Fruit fly (Drosophila melanogaster) whole organism, embryonic: ENCODE data around the gene Cpr65Ea.

Experiments used
- CG10431 ChIP-seq: fragments of 200-800 bp; sonication (Bioruptor generic); optimal IDR thresholded peaks from 3 replicates; lab custom pipeline; 2018; ENCODE audit warnings: missing biosample characterization, mild to moderate bottlenecking, missing genetic modification characterization
- CG10654 ChIP-seq: fragments of 200-800 bp; sonication (Bioruptor generic); optimal IDR thresholded peaks from 2 replicates; lab custom pipeline; 2016; ENCODE audit warnings: missing biosample characterization, missing genetic modification characterization
- CG13894 ChIP-seq: fragments of 200-800 bp; sonication (Bioruptor generic); optimal IDR thresholded peaks from 3 replicates; lab custom pipeline; 2018; ENCODE audit warnings: missing biosample characterization, mild to moderate bottlenecking, missing genetic modification characterization, moderate library complexity
- CG14050 ChIP-seq: fragments of 200-800 bp; sonication (Bioruptor generic); IDR thresholded peaks from 3 replicates; pipeline ENCODE4 v1.3.6; 2022; ENCODE audit warnings: missing biosample characterization, missing genetic modification characterization
- CG15479 ChIP-seq: fragments of 200-800 bp; sonication (Bioruptor generic); optimal IDR thresholded peaks from 3 replicates; lab custom pipeline; 2019; ENCODE audit warnings: missing biosample characterization, mild to moderate bottlenecking, missing genetic modification characterization, moderate library complexity
- CG16815 ChIP-seq: fragments of 200-800 bp; sonication (Bioruptor generic); optimal IDR thresholded peaks from 3 replicates; lab custom pipeline; 2017; ENCODE audit warnings: missing biosample characterization, mild to moderate bottlenecking, missing genetic modification characterization
- CG2116 ChIP-seq: fragments of 200-800 bp; sonication (Bioruptor generic); optimal IDR thresholded peaks from 3 replicates; lab custom pipeline; 2018; ENCODE audit warnings: missing biosample characterization, mild to moderate bottlenecking, missing genetic modification characterization
- CG2875 ChIP-seq: fragments of 200-800 bp; sonication (Bioruptor generic); optimal IDR thresholded peaks from 2 replicates; lab custom pipeline; 2017; ENCODE audit warnings: missing biosample characterization, mild to moderate bottlenecking, missing genetic modification characterization, missing genetic modification reagents
- CG3065 ChIP-seq: fragments of 200-800 bp; sonication (Bioruptor generic); optimal IDR thresholded peaks from 2 replicates; lab custom pipeline; 2016; ENCODE audit warnings: missing biosample characterization, missing genetic modification characterization
- CG4360 ChIP-seq: fragments of 200-800 bp; sonication (Bioruptor generic); IDR thresholded peaks from 2 replicates; pipeline ENCODE4 v1.3.6; 2022; ENCODE audit warnings: missing biosample characterization, missing genetic modification characterization
- CG4707 ChIP-seq: fragments of 200-800 bp; sonication (Bioruptor generic); optimal IDR thresholded peaks from 2 replicates; lab custom pipeline; 2018; ENCODE audit warnings: missing biosample characterization, mild to moderate bottlenecking, missing genetic modification characterization, moderate library complexity
- CG6254 ChIP-seq: fragments of 200-800 bp; sonication (Bioruptor generic); optimal IDR thresholded peaks from 3 replicates; lab custom pipeline; 2017; ENCODE audit warnings: mild to moderate bottlenecking, missing biosample characterization, missing genetic modification reagents, missing genetic modification characterization
- CG6272 ChIP-seq: fragments of 200-800 bp; sonication (Bioruptor generic); IDR thresholded peaks from 2 replicates; pipeline ENCODE4 v1.3.6; 2022; ENCODE audit warnings: missing biosample characterization, missing genetic modification characterization
- CG6765 ChIP-seq: fragments of 200-800 bp; sonication (Bioruptor generic); optimal IDR thresholded peaks from 3 replicates; lab custom pipeline; 2017; ENCODE audit warnings: missing biosample characterization, mild to moderate bottlenecking, missing genetic modification characterization
- CG6854 ChIP-seq: fragments of 200-800 bp; sonication (Bioruptor generic); optimal IDR thresholded peaks from 3 replicates; lab custom pipeline; 2017; ENCODE audit warnings: missing biosample characterization, mild to moderate bottlenecking, missing genetic modification characterization
- CG8359 ChIP-seq: fragments of 200-800 bp; sonication (Bioruptor generic); optimal IDR thresholded peaks from 2 replicates; lab custom pipeline; 2017; ENCODE audit warnings: missing biosample characterization, mild to moderate bottlenecking, missing genetic modification characterization, borderline replicate concordance
- CG9727 ChIP-seq: fragments of 200-800 bp; sonication (Bioruptor generic); optimal IDR thresholded peaks from 3 replicates; lab custom pipeline; 2017; ENCODE audit warnings: missing biosample characterization, mild to moderate bottlenecking, missing genetic modification characterization
- CTCF ChIP-seq: fragments of 200-800 bp; sonication (Bioruptor generic); optimal IDR thresholded peaks from 2 replicates; lab custom pipeline; 2017; ENCODE audit warnings: missing biosample characterization, mild to moderate bottlenecking, missing genetic modification characterization, moderate library complexity
- Dip2 ChIP-seq: fragments of 200-800 bp; sonication (Bioruptor generic); IDR thresholded peaks from 2 replicates; pipeline ENCODE4 v1.3.6; 2022; ENCODE audit warnings: missing biosample characterization, missing genetic modification characterization
- Fer1 ChIP-seq: fragments of 200-800 bp; sonication (Bioruptor generic); optimal IDR thresholded peaks from 2 replicates; lab custom pipeline; 2017; ENCODE audit warnings: missing biosample characterization, mild to moderate bottlenecking, missing genetic modification characterization
- H2.0 ChIP-seq: fragments of 200-800 bp; sonication (Bioruptor generic); IDR thresholded peaks from 2 replicates; pipeline ENCODE4 v1.3.6; 2022; ENCODE audit warnings: missing biosample characterization, missing genetic modification characterization
- HmgZ ChIP-seq: fragments of 200-800 bp; sonication (Bioruptor generic); optimal IDR thresholded peaks from 2 replicates; lab custom pipeline; 2018; ENCODE audit warnings: missing biosample characterization, mild to moderate bottlenecking, missing genetic modification characterization
- Hmx ChIP-seq: fragments of 200-800 bp; sonication (Bioruptor generic); optimal IDR thresholded peaks from 2 replicates; lab custom pipeline; 2016; ENCODE audit warnings: missing biosample characterization, missing genetic modification characterization
- MTF-1 ChIP-seq: fragments of 200-800 bp; sonication (Bioruptor generic); optimal IDR thresholded peaks from 2 replicates; lab custom pipeline; 2018; ENCODE audit warnings: missing biosample characterization, mild to moderate bottlenecking, missing genetic modification characterization, borderline replicate concordance
- NK7.1 ChIP-seq: fragments of 200-800 bp; sonication (Bioruptor generic); optimal IDR thresholded peaks from 3 replicates; lab custom pipeline; 2016; ENCODE audit warnings: missing biosample characterization, missing genetic modification characterization
- Sin3A ChIP-seq: fragments of >200 bp; optimal IDR thresholded peaks from 2 replicates; lab custom pipeline; 2018
- Sox102F ChIP-seq: fragments of 200-800 bp; sonication (Bioruptor generic); optimal IDR thresholded peaks from 2 replicates; lab custom pipeline; 2018; ENCODE audit warnings: missing biosample characterization, mild to moderate bottlenecking, missing genetic modification characterization, moderate library complexity
- Sry-β ChIP-seq: fragments of 200-800 bp; sonication (Bioruptor generic); optimal IDR thresholded peaks from 2 replicates; lab custom pipeline; 2018; ENCODE audit warnings: missing biosample characterization, mild to moderate bottlenecking, missing genetic modification characterization, moderate library complexity
- abd-A ChIP-seq: fragments of 200-800 bp; sonication (Bioruptor generic); optimal IDR thresholded peaks from 3 replicates; lab custom pipeline; 2019; ENCODE audit warnings: missing biosample characterization, mild to moderate bottlenecking, missing genetic modification characterization, moderate library complexity
- ase ChIP-seq: fragments of 200-800 bp; sonication (Bioruptor generic); IDR thresholded peaks from 3 replicates; pipeline ENCODE4 v1.3.6; 2022; ENCODE audit warnings: missing biosample characterization, missing genetic modification characterization
- ash1 ChIP-seq: fragments of 200-800 bp; sonication (Bioruptor generic); optimal IDR thresholded peaks from 2 replicates; lab custom pipeline; 2018; ENCODE audit warnings: missing biosample characterization, mild to moderate bottlenecking, missing genetic modification characterization
- bab2 ChIP-seq: fragments of 200-800 bp; sonication (Bioruptor generic); optimal IDR thresholded peaks from 2 replicates; lab custom pipeline; 2016; ENCODE audit warnings: missing biosample characterization, missing genetic modification characterization
- cas ChIP-seq: fragments of 200-800 bp; sonication (Bioruptor generic); IDR thresholded peaks from 2 replicates; pipeline ENCODE4 v1.3.6; 2022; ENCODE audit warnings: missing biosample characterization, missing genetic modification characterization
- ci ChIP-seq: fragments of 200-800 bp; sonication (Bioruptor generic); IDR thresholded peaks from 3 replicates; pipeline ENCODE4 v1.3.6; 2022; ENCODE audit warnings: missing biosample characterization, missing genetic modification characterization
- crol ChIP-seq: fragments of 200-800 bp; sonication (Bioruptor generic); IDR thresholded peaks from 2 replicates; pipeline ENCODE4 v1.3.6; 2022; ENCODE audit warnings: missing biosample characterization, missing genetic modification characterization
- da ChIP-seq: fragments of 200-800 bp; sonication (Bioruptor generic); optimal IDR thresholded peaks from 2 replicates; lab custom pipeline; 2016; ENCODE audit warnings: missing biosample characterization, missing genetic modification characterization
- gfzf ChIP-seq: fragments of 200-800 bp; sonication (Bioruptor generic); optimal IDR thresholded peaks from 2 replicates; lab custom pipeline; 2016; ENCODE audit warnings: missing biosample characterization, mild to moderate bottlenecking, missing genetic modification characterization, moderate library complexity
- gsb-n ChIP-seq: fragments of 200-800 bp; sonication (Bioruptor generic); optimal IDR thresholded peaks from 3 replicates; lab custom pipeline; 2018; ENCODE audit warnings: missing biosample characterization, mild to moderate bottlenecking, missing genetic modification characterization
- hb ChIP-seq: fragments of 200-800 bp; sonication (Bioruptor generic); IDR thresholded peaks from 3 replicates; pipeline ENCODE4 v1.3.6; 2022; ENCODE audit warnings: missing biosample characterization, missing genetic modification characterization; ENCODE audit not compliant: partially characterized antibody
- hbn ChIP-seq: fragments of 200-800 bp; sonication (Bioruptor generic); IDR thresholded peaks from 2 replicates; pipeline ENCODE4 v1.3.6; 2022; ENCODE audit warnings: missing biosample characterization, missing genetic modification characterization; ENCODE audit not compliant: partially characterized antibody
- nau ChIP-seq: fragments of 200-800 bp; sonication (Bioruptor generic); optimal IDR thresholded peaks from 3 replicates; lab custom pipeline; 2017; ENCODE audit warnings: missing biosample characterization, mild to moderate bottlenecking, missing genetic modification characterization, missing genetic modification reagents
- odd ChIP-seq: fragments of 200-800 bp; sonication (Bioruptor generic); optimal IDR thresholded peaks from 2 replicates; lab custom pipeline; 2017; ENCODE audit warnings: missing biosample characterization, mild to moderate bottlenecking, missing genetic modification characterization
- onecut ChIP-seq: fragments of 200-800 bp; sonication (Bioruptor generic); IDR thresholded peaks from 2 replicates; pipeline ENCODE4 v1.3.6; 2022; ENCODE audit warnings: missing biosample characterization, missing genetic modification characterization
- ranshi ChIP-seq: fragments of 200-800 bp; sonication (Bioruptor generic); IDR thresholded peaks from 2 replicates; pipeline ENCODE4 v1.3.6; 2022; ENCODE audit warnings: missing biosample characterization, missing genetic modification characterization
- sr ChIP-seq: fragments of 200-800 bp; sonication (Bioruptor generic); IDR thresholded peaks from 3 replicates; pipeline ENCODE4 v1.3.6; 2022; ENCODE audit warnings: missing biosample characterization, missing genetic modification characterization
- tup ChIP-seq: fragments of 200-800 bp; sonication (Bioruptor generic); optimal IDR thresholded peaks from 2 replicates; lab custom pipeline; 2016; ENCODE audit warnings: missing biosample characterization, mild to moderate bottlenecking, missing genetic modification characterization, moderate library complexity
- unpg ChIP-seq: fragments of 200-800 bp; sonication (Bioruptor generic); optimal IDR thresholded peaks from 3 replicates; lab custom pipeline; 2018; ENCODE audit warnings: missing biosample characterization, mild to moderate bottlenecking, missing genetic modification characterization, moderate library complexity
- vnd ChIP-seq: fragments of 200-800 bp; sonication (Bioruptor generic); IDR thresholded peaks from 3 replicates; pipeline ENCODE4 v1.3.6; 2022; ENCODE audit warnings: missing biosample characterization, missing genetic modification characterization; ENCODE audit not compliant: partially characterized antibody
- zfh2 ChIP-seq: fragments of 200-800 bp; sonication (Bioruptor generic); optimal IDR thresholded peaks from 2 replicates; lab custom pipeline; 2016; ENCODE audit warnings: missing biosample characterization, missing genetic modification characterization

The Cpr65Ea gene

DNA sequence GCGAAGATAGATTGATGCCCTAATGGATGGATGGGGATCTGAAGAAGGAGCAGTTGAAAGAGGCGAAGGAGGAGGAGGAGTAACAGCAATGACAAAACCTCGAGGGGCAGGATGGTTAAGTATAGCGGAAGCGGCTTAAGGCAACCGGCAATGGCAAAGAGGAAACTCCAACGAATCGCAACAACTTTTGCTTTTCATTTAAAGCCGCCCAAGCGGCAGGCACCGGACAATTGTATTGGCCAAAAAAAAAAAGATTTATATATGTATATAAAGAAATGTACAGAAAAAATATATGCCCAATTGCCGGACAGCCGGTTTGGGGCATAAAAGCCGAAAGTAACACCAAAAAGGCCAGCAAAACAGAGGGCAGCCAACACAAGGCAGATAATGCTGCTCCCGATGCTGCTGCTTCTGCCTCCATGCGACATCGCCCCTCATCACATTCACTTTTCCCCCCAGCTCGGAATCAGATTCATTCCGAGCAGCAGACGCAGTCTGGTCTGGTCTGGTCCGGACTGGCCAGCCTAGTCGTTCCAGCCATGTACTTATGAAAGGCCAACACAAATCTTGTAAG, 5.0 kb upstream of the Cpr65Ea start:
- TF ChIP-seq gsb-n: no peak
- peak; percentile 9 for TF ChIP-seq CG13894 (tag; lab: Kevin White, UChicago)
- TF ChIP-seq CG6854 (GFP tag; lab: Kevin White, UChicago): no peak
- 0 out of 3 replicates have a peak, but pooled peaks have one; percentile 19 for TF ChIP-seq hb (GFP tag; lab: Robert Waterston, UW)
- no peak for TF ChIP-seq bab2 (GFP tag; lab: Kevin White, UChicago)
- peak; percentile 33; the same call in 1 of the 3 replicates for TF ChIP-seq ci (GFP tag; lab: Robert Waterston, UW)
- TF ChIP-seq NK7.1 (GFP tag; lab: Kevin White, UChicago): no peak
- no peak for TF ChIP-seq abd-A (tag; lab: Kevin White, UChicago)
- TF ChIP-seq vnd (GFP tag; lab: Robert Waterston, UW): no peak
- no peak for TF ChIP-seq CG15479 (GFP tag; lab: Kevin White, UChicago)
- TF ChIP-seq Hmx (GFP tag; lab: Kevin White, UChicago): no peak

DNA sequence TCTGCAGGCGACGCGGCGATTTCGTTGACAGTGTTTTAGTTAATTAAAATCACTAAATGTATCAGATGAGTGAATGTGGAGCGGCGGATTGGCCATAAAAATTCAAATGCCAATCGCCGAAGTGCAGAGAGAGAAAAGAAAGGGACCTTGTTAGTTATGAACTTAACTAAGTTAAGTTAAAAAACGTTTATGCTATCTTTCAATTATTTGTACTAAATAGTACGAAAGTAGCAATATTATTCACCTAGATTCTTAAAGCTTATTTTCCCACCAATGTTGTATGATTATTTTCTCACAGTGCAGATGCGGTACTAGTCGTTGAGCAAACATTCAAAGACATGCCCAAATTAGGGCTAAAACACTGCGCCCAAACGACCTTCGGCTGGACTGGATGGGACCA, 4.4 kb upstream of the Cpr65Ea start:
- no peak for TF ChIP-seq CG4707 (GFP tag; lab: Kevin White, UChicago)
- no peak for TF ChIP-seq ash1
- peak; percentile 57; the same call in 2 of the 3 replicates for TF ChIP-seq CG14050 (GFP tag; lab: Robert Waterston, UW)
- TF ChIP-seq HmgZ (tag; lab: Kevin White, UChicago): no peak
- no peak for TF ChIP-seq CG2116
- no peak for TF ChIP-seq CG6765 (GFP tag; lab: Kevin White, UChicago)
- no peak for TF ChIP-seq crol (GFP tag; lab: Robert Waterston, UW)
- TF ChIP-seq gfzf (GFP tag; lab: Kevin White, UChicago): no peak
- no peak for TF ChIP-seq Sin3A (lab: Kevin White, UChicago)
- no peak for TF ChIP-seq CG6254 (GFP tag; lab: Kevin White, UChicago)
- TF ChIP-seq onecut: peak; percentile 59
- no peak for TF ChIP-seq hb (GFP tag; lab: Robert Waterston, UW)
- TF ChIP-seq CG3065 (GFP tag; lab: Kevin White, UChicago): no peak
- peak; percentile 63 for TF ChIP-seq nau
- no peak for TF ChIP-seq CG16815 (GFP tag; lab: Kevin White, UChicago)
- TF ChIP-seq Dip2 (GFP tag; lab: Robert Waterston, UW): no peak
- TF ChIP-seq CG10654 (GFP tag; lab: Kevin White, UChicago): peak; percentile 58
- TF ChIP-seq CG8359 (GFP tag; lab: Kevin White, UChicago): peak; percentile 32
- TF ChIP-seq CG9727 (GFP tag; lab: Kevin White, UChicago): peak; percentile 8
- TF ChIP-seq tup (GFP tag; lab: Kevin White, UChicago): no peak
- no peak for TF ChIP-seq da (GFP tag; lab: Kevin White, UChicago)
- peak; percentile 50 for TF ChIP-seq H2.0 (GFP tag; lab: Robert Waterston, UW)
- TF ChIP-seq sr (GFP tag; lab: Robert Waterston, UW): peak; percentile 13; the same call in 1 of the 3 replicates
- TF ChIP-seq ase: peak; percentile 80; the same call in 2 of the 3 replicates
- peak; percentile 74 for TF ChIP-seq Fer1
- TF ChIP-seq CG2875 (GFP tag; lab: Kevin White, UChicago): no peak
- no peak for TF ChIP-seq hbn (GFP tag; lab: Robert Waterston, UW)
- no peak for TF ChIP-seq cas (GFP tag; lab: Robert Waterston, UW)
- TF ChIP-seq unpg: peak; percentile 72
- peak; percentile 50; the same call in 1 of the 2 replicates for TF ChIP-seq CG4360 (GFP tag; lab: Robert Waterston, UW)
- TF ChIP-seq CTCF (GFP tag; lab: Kevin White, UChicago): no peak
- peak; percentile 74 for TF ChIP-seq Sox102F (GFP tag; lab: Kevin White, UChicago)
- no peak for TF ChIP-seq zfh2
- TF ChIP-seq odd (GFP tag; lab: Kevin White, UChicago): peak; percentile 25
- TF ChIP-seq CG10431 (GFP tag; lab: Kevin White, UChicago): no peak
- TF ChIP-seq CG6272 (GFP tag; lab: Robert Waterston, UW): peak; percentile 54; the same call in 1 of the 2 replicates
- TF ChIP-seq ranshi (GFP tag; lab: Robert Waterston, UW): peak; percentile 58; the same call in 1 of the 2 replicates
- peak; percentile 26 for TF ChIP-seq MTF-1 (GFP tag; lab: Kevin White, UChicago)
- TF ChIP-seq Sry-β (GFP tag; lab: Kevin White, UChicago): no peak
